Fruit fly (Drosophila melanogaster): ENCODE results near the gene CG14285.

Gene CG14285

dm6 chr3R:18995556-18996272 lies 29.2 kb upstream of the CG14285 start (continued):
- no peak for TF ChIP-seq CkIIα-i1 (GFP tag; IDR thresholded peaks at IDR 0.05)
- TF ChIP-seq B-H2 (GFP tag; optimal IDR thresholded peaks at IDR 0.05), result no peak
- peak; percentile 48 to 78 for TF ChIP-seq chif (GFP tag; optimal IDR thresholded peaks at IDR 0.05)
- TF ChIP-seq C15 (GFP tag; IDR thresholded peaks at IDR 0.05), result no peak
- TF ChIP-seq Sin3A (optimal IDR thresholded peaks at IDR 0.05), result no peak
- no peak for TF ChIP-seq CG17186 (GFP tag; optimal IDR thresholded peaks at IDR 0.05)
- no peak for TF ChIP-seq shn (GFP tag; optimal IDR thresholded peaks at IDR 0.05)
- 0 out of 3 replicates have a peak, but pooled peaks have one; percentile 33 for TF ChIP-seq Dbx (GFP tag; IDR thresholded peaks at IDR 0.05)
- TF ChIP-seq Awh (GFP tag; IDR thresholded peaks at IDR 0.05), result peak; percentile 68
- peak; percentile 82 for TF ChIP-seq Xbp1 (GFP tag; optimal IDR thresholded peaks at IDR 0.05)
- no peak for TF ChIP-seq Dip2 (GFP tag; IDR thresholded peaks at IDR 0.05)
- TF ChIP-seq pfk (GFP tag; optimal IDR thresholded peaks at IDR 0.05), result no peak
- TF ChIP-seq exex (tag; optimal IDR thresholded peaks at IDR 0.05), result no peak
- peak; percentile 86 for TF ChIP-seq Xrp1 (GFP tag; IDR thresholded peaks at IDR 0.05)
- peak; percentile 23 for TF ChIP-seq Jarid2 (GFP tag; optimal IDR thresholded peaks at IDR 0.05)
- TF ChIP-seq bbx (GFP tag; IDR thresholded peaks at IDR 0.05; ENCODE audit: partially characterized antibody), result no peak
- TF ChIP-seq tna (GFP tag; IDR thresholded peaks at IDR 0.05; ENCODE audit: partially characterized antibody), result no peak
- peak; percentile 29 for TF ChIP-seq CG17802 (tag; optimal IDR thresholded peaks at IDR 0.05)
- peak; percentile 15 for TF ChIP-seq maf-S (GFP tag; optimal IDR thresholded peaks at IDR 0.05)
- no peak for TF ChIP-seq CG6791 (GFP tag; IDR thresholded peaks at IDR 0.05; ENCODE audit: partially characterized antibody)
- peak; percentile 36 for TF ChIP-seq jumu (GFP tag; optimal IDR thresholded peaks at IDR 0.05)
- TF ChIP-seq CG43689 (GFP tag; IDR thresholded peaks at IDR 0.05), result peak; percentile 56
- peak in 1 of 3 experiments; percentile 77 for TF ChIP-seq lola (GFP tag; optimal IDR thresholded peaks at IDR 0.05)
- TF ChIP-seq Mrtf (GFP tag; IDR thresholded peaks at IDR 0.05), result peak; percentile 55; the same call in 1 of the 3 replicates
- TF ChIP-seq ara (GFP tag; IDR thresholded peaks at IDR 0.05), result peak; percentile 87
- peak in 1 of 2 experiments; percentile 60 for TF ChIP-seq Hr78 (GFP tag; optimal IDR thresholded peaks at IDR 0.05)
- TF ChIP-seq Hsf (GFP tag; optimal IDR thresholded peaks at IDR 0.05), result peak; percentile 70
- TF ChIP-seq kah (GFP tag; optimal IDR thresholded peaks at IDR 0.05), result peak; percentile 69
- no peak for TF ChIP-seq prd (optimal IDR thresholded peaks at IDR 0.05)
- peak; percentile 88 for TF ChIP-seq prd (GFP tag; IDR thresholded peaks at IDR 0.05)
- TF ChIP-seq CG7372 (GFP tag; IDR thresholded peaks at IDR 0.05), result no peak
- TF ChIP-seq NC2α (GFP tag; optimal IDR thresholded peaks at IDR 0.05), result no peak
- TF ChIP-seq CG17361 (GFP tag; IDR thresholded peaks at IDR 0.05), result peak; percentile 80
- TF ChIP-seq CG9876 (GFP tag; optimal IDR thresholded peaks at IDR 0.05), result peak; percentile 0
- TF ChIP-seq croc (GFP tag; conservative IDR thresholded peaks at IDR 0.05), result peak; percentile 76
- TF ChIP-seq danr (GFP tag; IDR thresholded peaks at IDR 0.05), result peak; percentile 73
- TF ChIP-seq CG13894 (tag; optimal IDR thresholded peaks at IDR 0.05), result no peak
- TF ChIP-seq CG2129 (GFP tag; IDR thresholded peaks at IDR 0.05; ENCODE audit: partially characterized antibody), result no peak
- 0 out of 2 replicates have a peak, but pooled peaks have one; percentile 22 for TF ChIP-seq CG3847 (GFP tag; IDR thresholded peaks at IDR 0.05)
- TF ChIP-seq Deaf1 (tag; optimal IDR thresholded peaks at IDR 0.05), result peak; percentile 20
- TF ChIP-seq CG32772 (GFP tag; IDR thresholded peaks at IDR 0.05), result peak; percentile 84
- peak; percentile 27 for TF ChIP-seq Bdp1 (GFP tag; optimal IDR thresholded peaks at IDR 0.05)
- TF ChIP-seq CG10979 (tag; optimal IDR thresholded peaks at IDR 0.05), result peak; percentile 91
- peak; percentile 76 for TF ChIP-seq Camta (GFP tag; optimal IDR thresholded peaks at IDR 0.05)
- TF ChIP-seq CG32767 (GFP tag; IDR thresholded peaks at IDR 0.05), result peak; percentile 75
- no peak for TF ChIP-seq Scr (GFP tag; IDR thresholded peaks at IDR 0.05; ENCODE audit: partially characterized antibody)
- TF ChIP-seq CG1602 (GFP tag; optimal IDR thresholded peaks at IDR 0.05), result peak; percentile 69
- TF ChIP-seq al (GFP tag; IDR thresholded peaks at IDR 0.05), result no peak
- 0 out of 2 replicates have a peak, but pooled peaks have one; percentile 40 for TF ChIP-seq CG6272 (GFP tag; IDR thresholded peaks at IDR 0.05)
- peak; percentile 58; the same call in 1 of the 2 replicates for TF ChIP-seq bowl (GFP tag; IDR thresholded peaks at IDR 0.05)

Measured in whole organism, embryonic.